Worm (Caenorhabditis elegans) whole organism, L3 larva: Measurements from ENCODE around the gene ZK546.19.

Source experiments
- R02D3.7 ChIP-seq: fragments of 150-350 bp; optimal IDR thresholded peaks from 2 replicates; lab custom pipeline; 2014; ENCODE audit warnings: missing biosample characterization, missing genetic modification characterization
- ZK546.5 ChIP-seq: sonication (generic microtip); optimal IDR thresholded peaks from 2 replicates; lab custom pipeline; 2017; ENCODE audit warnings: missing biosample characterization, missing genetic modification characterization
- aly-2 ChIP-seq: fragments of 150-350 bp; optimal IDR thresholded peaks from 2 replicates; lab custom pipeline; 2014; ENCODE audit warnings: missing biosample characterization, missing genetic modification characterization
- ama-1 ChIP-seq: fragments of 150-350 bp; optimal IDR thresholded peaks from 2 replicates; lab custom pipeline; 2018
- ceh-16 ChIP-seq: sonication (generic microtip); optimal IDR thresholded peaks from 2 replicates; lab custom pipeline; 2017; ENCODE audit warnings: missing biosample characterization, missing genetic modification characterization
- ceh-28 ChIP-seq: fragments of 150-350 bp; optimal IDR thresholded peaks from 2 replicates; lab custom pipeline; 2014; ENCODE audit warnings: missing biosample characterization, missing genetic modification reagents, missing genetic modification characterization
- ceh-82 ChIP-seq: fragments of 150-350 bp; optimal IDR thresholded peaks from 2 replicates; lab custom pipeline; 2014; ENCODE audit warnings: missing biosample characterization, missing genetic modification characterization
- ceh-9 ChIP-seq: sonication (generic microtip); optimal IDR thresholded peaks from 2 replicates; lab custom pipeline; 2018; ENCODE audit warnings: missing biosample characterization, missing genetic modification characterization
- daf-12 ChIP-seq: fragments of 150-350 bp; optimal IDR thresholded peaks from 2 replicates; lab custom pipeline; 2014; ENCODE audit warnings: missing biosample characterization, missing genetic modification reagents, missing genetic modification characterization
- egl-27 ChIP-seq: sonication (generic microtip); optimal IDR thresholded peaks from 4 replicates; lab custom pipeline; 2017; ENCODE audit warnings: missing biosample characterization, missing genetic modification reagents, missing genetic modification characterization
- egl-5 ChIP-seq: fragments of 150-350 bp; optimal IDR thresholded peaks from 2 replicates; lab custom pipeline; 2017; ENCODE audit warnings: missing biosample characterization, missing genetic modification reagents, missing genetic modification characterization, inconsistent platforms
- elt-1 ChIP-seq: fragments of 150-350 bp; optimal IDR thresholded peaks from 2 replicates; lab custom pipeline; 2014; ENCODE audit warnings: missing biosample characterization, missing genetic modification characterization
- elt-2 ChIP-seq: sonication (generic microtip); optimal IDR thresholded peaks from 2 replicates; lab custom pipeline; 2016; ENCODE audit warnings: missing genetic modification reagents, mild to moderate bottlenecking, missing genetic modification characterization, missing compliant biosample characterization
- elt-3 ChIP-seq, 3 experiments: fragments of 150-350 bp in 1 of 3; sonication (generic microtip) in 2 of 3; optimal IDR thresholded peaks; 2 replicates in 2 of 3; 4 replicates in 1 of 3; lab custom pipeline; 2014 to 2017; ENCODE audit warnings: missing biosample characterization in 3 of 3, missing genetic modification characterization in 3 of 3
- eor-1 ChIP-seq, 2 experiments: fragments of 150-350 bp; optimal IDR thresholded peaks; 2 replicates each; lab custom pipeline; 2014 to 2018; ENCODE audit warnings: missing biosample characterization in 2 of 2, missing genetic modification characterization in 2 of 2
- fkh-10 ChIP-seq: sonication (generic microtip); optimal IDR thresholded peaks from 2 replicates; lab custom pipeline; 2017; ENCODE audit warnings: missing biosample characterization, missing genetic modification reagents, missing genetic modification characterization
- fkh-2 ChIP-seq: fragments of 150-350 bp; optimal IDR thresholded peaks from 2 replicates; lab custom pipeline; 2014; ENCODE audit warnings: missing biosample characterization, missing genetic modification reagents, missing genetic modification characterization
- fos-1 ChIP-seq: fragments of 150-350 bp; optimal IDR thresholded peaks from 2 replicates; lab custom pipeline; 2014; ENCODE audit warnings: missing biosample characterization, missing genetic modification characterization
- hmg-11 ChIP-seq: sonication (generic microtip); optimal IDR thresholded peaks from 2 replicates; lab custom pipeline; 2016; ENCODE audit warnings: missing genetic modification characterization, missing compliant biosample characterization
- jun-1 ChIP-seq: fragments of 150-350 bp; optimal IDR thresholded peaks from 2 replicates; lab custom pipeline; 2014; ENCODE audit warnings: missing biosample characterization, missing genetic modification reagents, missing genetic modification characterization
- lin-15B ChIP-seq: fragments of 150-350 bp; optimal IDR thresholded peaks from 2 replicates; lab custom pipeline; 2014; ENCODE audit warnings: missing biosample characterization, missing genetic modification characterization
- lin-39 ChIP-seq: fragments of 150-350 bp; optimal IDR thresholded peaks from 2 replicates; lab custom pipeline; 2018; ENCODE audit warnings: missing biosample characterization, missing genetic modification reagents, missing genetic modification characterization
- lsy-12 ChIP-seq: sonication (generic microtip); optimal IDR thresholded peaks from 2 replicates; lab custom pipeline; 2016; ENCODE audit warnings: mild to moderate bottlenecking, missing genetic modification characterization, missing compliant biosample characterization
- mdl-1 ChIP-seq: fragments of 150-350 bp; optimal IDR thresholded peaks from 2 replicates; lab custom pipeline; 2014; ENCODE audit warnings: missing biosample characterization, missing genetic modification characterization
- mml-1 ChIP-seq: fragments of 150-350 bp; sonication (generic microtip); optimal IDR thresholded peaks from 3 replicates; lab custom pipeline; 2014; ENCODE audit warnings: missing biosample characterization, missing genetic modification characterization
- nfya-1 ChIP-seq: sonication (generic microtip); optimal IDR thresholded peaks from 2 replicates; lab custom pipeline; 2017; ENCODE audit warnings: missing genetic modification characterization, mild to moderate bottlenecking, missing compliant biosample characterization, antibody characterized with exemption, moderate library complexity; ENCODE audit not compliant: insufficient read depth
- nhr-11 ChIP-seq: fragments of 150-350 bp; optimal IDR thresholded peaks from 2 replicates; lab custom pipeline; 2014; ENCODE audit warnings: missing biosample characterization, missing genetic modification characterization
- nhr-12 ChIP-seq: fragments of 150-350 bp; optimal IDR thresholded peaks from 2 replicates; lab custom pipeline; 2014; ENCODE audit warnings: missing biosample characterization, missing genetic modification characterization
- nhr-23 ChIP-seq: fragments of 150-350 bp; optimal IDR thresholded peaks from 2 replicates; lab custom pipeline; 2014; ENCODE audit warnings: missing biosample characterization, missing genetic modification reagents, missing genetic modification characterization
- nhr-237 ChIP-seq: fragments of 150-350 bp; optimal IDR thresholded peaks from 2 replicates; lab custom pipeline; 2014; ENCODE audit warnings: missing biosample characterization, missing genetic modification characterization
- nhr-25 ChIP-seq: sonication (generic microtip); optimal IDR thresholded peaks from 2 replicates; lab custom pipeline; 2017; ENCODE audit warnings: missing biosample characterization, missing genetic modification characterization
- nhr-28 ChIP-seq: fragments of 150-350 bp; optimal IDR thresholded peaks from 2 replicates; lab custom pipeline; 2014; ENCODE audit warnings: missing biosample characterization, missing genetic modification characterization
- nhr-43 ChIP-seq: sonication (generic microtip); optimal IDR thresholded peaks from 2 replicates; lab custom pipeline; 2016; ENCODE audit warnings: mild to moderate bottlenecking, missing genetic modification characterization, missing compliant biosample characterization; ENCODE audit not compliant: poor library complexity, severe bottlenecking
- nhr-67 ChIP-seq: fragments of 150-350 bp; optimal IDR thresholded peaks from 2 replicates; lab custom pipeline; 2014; ENCODE audit warnings: missing biosample characterization, missing genetic modification characterization
- nhr-76 ChIP-seq: fragments of 150-350 bp; sonication (generic microtip); optimal IDR thresholded peaks from 5 replicates; lab custom pipeline; 2014; ENCODE audit warnings: missing biosample characterization, missing genetic modification characterization
- nhr-77 ChIP-seq: fragments of 150-350 bp; optimal IDR thresholded peaks from 2 replicates; lab custom pipeline; 2014; ENCODE audit warnings: missing biosample characterization, missing genetic modification characterization
- pha-4 ChIP-seq: fragments of 150-350 bp; optimal IDR thresholded peaks from 2 replicates; lab custom pipeline; 2014; ENCODE audit warnings: missing biosample characterization, missing genetic modification reagents, missing genetic modification characterization
- pqm-1 ChIP-seq: fragments of 150-350 bp; optimal IDR thresholded peaks from 2 replicates; lab custom pipeline; 2017; ENCODE audit warnings: missing biosample characterization, missing genetic modification characterization, inconsistent platforms
- sea-2 ChIP-seq: fragments of 150-350 bp; sonication (generic microtip); optimal IDR thresholded peaks from 4 replicates; lab custom pipeline; 2014; ENCODE audit warnings: missing biosample characterization, missing genetic modification reagents, missing genetic modification characterization
- skn-1 ChIP-seq: fragments of 150-350 bp; optimal IDR thresholded peaks from 2 replicates; lab custom pipeline; 2014; ENCODE audit warnings: missing biosample characterization, missing genetic modification characterization
- snpc-4 ChIP-seq: fragments of 150-350 bp; optimal IDR thresholded peaks from 2 replicates; lab custom pipeline; 2014; ENCODE audit warnings: missing biosample characterization, missing genetic modification characterization
- tbx-2 ChIP-seq: sonication (generic microtip); optimal IDR thresholded peaks from 2 replicates; lab custom pipeline; 2016; ENCODE audit warnings: mild to moderate bottlenecking, missing genetic modification characterization, missing compliant biosample characterization
- unc-39 ChIP-seq: sonication (generic microtip); optimal IDR thresholded peaks from 4 replicates; lab custom pipeline; 2017; ENCODE audit warnings: missing biosample characterization, missing genetic modification characterization
- unc-62 ChIP-seq: fragments of 150-350 bp; sonication (generic microtip); optimal IDR thresholded peaks from 4 replicates; lab custom pipeline; 2014; ENCODE audit warnings: missing biosample characterization, missing genetic modification reagents, missing genetic modification characterization
- zag-1 ChIP-seq: fragments of 150-350 bp; optimal IDR thresholded peaks from 2 replicates; lab custom pipeline; 2014; ENCODE audit warnings: missing biosample characterization, missing genetic modification characterization
- ztf-11 ChIP-seq: fragments of 150-350 bp; optimal IDR thresholded peaks from 2 replicates; lab custom pipeline; 2014; ENCODE audit warnings: missing biosample characterization, missing genetic modification characterization
- ztf-4 ChIP-seq: fragments of 150-350 bp; optimal IDR thresholded peaks from 2 replicates; lab custom pipeline; 2014; ENCODE audit warnings: missing biosample characterization, missing genetic modification characterization

Gene ZK546.19

DNA sequence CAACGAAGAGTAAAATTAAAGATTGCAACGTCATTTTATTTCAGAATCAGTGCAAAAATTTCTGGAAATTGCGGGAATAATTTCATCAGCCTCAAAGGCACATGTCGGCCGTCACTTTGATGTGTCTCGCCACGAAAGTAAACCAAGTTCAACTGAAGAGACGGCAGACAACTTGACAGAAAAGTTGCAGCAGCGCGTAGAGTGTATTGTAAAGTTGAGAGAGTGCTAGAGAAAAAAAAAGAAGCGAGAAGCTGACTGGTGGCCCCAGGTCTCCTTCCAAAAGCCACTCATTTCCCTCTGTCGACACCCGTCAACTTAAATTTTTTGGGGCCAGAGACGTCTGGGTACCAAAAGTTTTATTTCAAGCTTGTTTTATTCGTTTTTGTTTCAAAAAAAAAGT, 37.2 kb upstream of the ZK546.19 start:
- TF ChIP-seq jun-1 (peak; percentile 56), fos-1 (no peak), sea-2 (GFP tag; lab: Kevin White, UChicago) (no peak), tbx-2 (no peak), pqm-1 (tag; lab: Kevin White, UChicago) (peak; percentile 50), R02D3.7 (tag; lab: Kevin White, UChicago) (no peak), nhr-11 (no peak), nhr-43 (tag; lab: Kevin White, UChicago) (no peak), nhr-12 (no peak), ZK546.5 (tag; lab: Kevin White, UChicago) (no peak), eor-1 (tag; optimal IDR thresholded peaks at IDR 0.05; lab: Kevin White, UChicago) (no peak), mdl-1 (no peak), nhr-28 (tag; lab: Kevin White, UChicago) (no peak), hmg-11 (peak; percentile 83), nhr-76 (no peak), aly-2 (tag; lab: Kevin White, UChicago) (no peak), pha-4 (tag; lab: Kevin White, UChicago) (peak; percentile 84), ceh-28 (tag; lab: Kevin White, UChicago) (peak; percentile 36), nhr-25 (tag; lab: Kevin White, UChicago) (peak; percentile 79), ama-1 (lab: Kevin White, UChicago) (no peak), nhr-77 (tag; lab: Kevin White, UChicago) (no peak), elt-1 (tag; lab: Kevin White, UChicago) (no peak), daf-12 (tag; lab: Kevin White, UChicago) (no peak), ceh-16 (tag; lab: Kevin White, UChicago) (no peak), ztf-11 (tag; lab: Kevin White, UChicago) (no peak), egl-27 (peak; percentile 18), elt-3 (tag; optimal IDR thresholded peaks at IDR 0.05; lab: Kevin White, UChicago) (no peak), zag-1 (tag; lab: Kevin White, UChicago) (no peak), nhr-23 (tag; lab: Kevin White, UChicago) (peak; percentile 47), fkh-2 (tag; lab: Kevin White, UChicago) (no peak), lin-15B (tag; lab: Kevin White, UChicago) (peak; percentile 87), mml-1 (tag; lab: Kevin White, UChicago) (no peak), fkh-10 (GFP tag; lab: Kevin White, UChicago) (peak; percentile 46), ceh-9 (no peak), lin-39 (peak; percentile 68), unc-39 (tag; lab: Kevin White, UChicago) (no peak), ceh-82 (no peak), skn-1 (tag; lab: Kevin White, UChicago) (peak; percentile 70), nfya-1 (peak; percentile 96), lsy-12 (tag; lab: Kevin White, UChicago) (no peak), elt-2 (tag; lab: Kevin White, UChicago) (peak; percentile 68), egl-5 (tag; lab: Kevin White, UChicago) (peak; percentile 78), nhr-237 (tag; lab: Kevin White, UChicago) (no peak), snpc-4 (tag; lab: Kevin White, UChicago) (peak; percentile 77), ztf-4 (tag; lab: Kevin White, UChicago) (no peak), nhr-67 (no peak), unc-62 (GFP tag; lab: Kevin White, UChicago) (peak; percentile 37)
- TF ChIP-seq, all 47 proteins: peak for 17

DNA sequence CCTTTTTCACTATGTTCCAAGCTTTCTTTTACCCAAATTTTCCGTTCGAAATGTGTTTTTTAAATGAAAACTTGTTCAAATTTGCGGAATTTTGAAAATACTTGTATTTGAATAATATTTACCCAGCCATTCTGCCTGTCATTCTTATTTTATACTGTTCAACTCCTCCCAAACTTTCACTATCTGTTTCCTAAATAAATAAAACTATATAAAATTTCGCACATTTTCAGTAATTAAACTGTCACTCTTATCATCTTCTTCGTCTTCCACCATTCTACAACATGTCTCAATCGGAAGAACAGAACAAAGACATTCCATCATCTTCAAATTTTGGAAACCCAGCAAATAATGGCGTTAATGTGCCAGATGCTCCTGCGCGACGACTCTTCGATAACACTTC, 36.7 kb upstream of the ZK546.19 start, which contains the start of gene btbd-10:
Gene btbd-10, plus strand, starts transcription at position 231 of the 400 bp plus-strand sequence.
- TF ChIP-seq nhr-12 (no peak), zag-1 (tag; lab: Kevin White, UChicago) (no peak), elt-2 (tag; lab: Kevin White, UChicago) (peak; percentile 75), ceh-28 (tag; lab: Kevin White, UChicago) (no peak)
- TF ChIP-seq, all 47 proteins: peak for 1
